Worm (Caenorhabditis elegans) whole organism, late embryonic: ENCODE measurements around the gene F27E5.8.

ENCODE experiments used
- C38D4.7 ChIP-seq: fragments of 200-800 bp; sonication (Bioruptor generic); optimal IDR thresholded peaks from 2 replicates; lab custom pipeline; 2018; ENCODE audit warnings: mild to moderate bottlenecking, missing genetic modification characterization, moderate library complexity, missing compliant biosample characterization
- F13H6.1 ChIP-seq: sonication (generic microtip); optimal IDR thresholded peaks from 2 replicates; lab custom pipeline; 2016; ENCODE audit warnings: missing genetic modification characterization, missing compliant biosample characterization
- T23F11.4 ChIP-seq: fragments of 200-800 bp; sonication (Bioruptor generic); optimal IDR thresholded peaks from 2 replicates; lab custom pipeline; 2018; ENCODE audit warnings: mild to moderate bottlenecking, missing genetic modification characterization, missing compliant biosample characterization
- ahr-1 ChIP-seq: sonication (generic microtip); optimal IDR thresholded peaks from 2 replicates; lab custom pipeline; 2016; ENCODE audit warnings: missing genetic modification characterization, missing compliant biosample characterization
- ama-1 ChIP-seq: fragments of 150-350 bp; optimal IDR thresholded peaks from 2 replicates; lab custom pipeline; 2014
- ceh-18 ChIP-seq: sonication (generic microtip); optimal IDR thresholded peaks from 2 replicates; lab custom pipeline; 2016; ENCODE audit warnings: missing genetic modification characterization, missing compliant biosample characterization
- ceh-22 ChIP-seq: sonication (generic microtip); optimal IDR thresholded peaks from 2 replicates; lab custom pipeline; 2017; ENCODE audit warnings: missing biosample characterization, missing genetic modification characterization
- ceh-24 ChIP-seq: sonication (generic microtip); optimal IDR thresholded peaks from 2 replicates; lab custom pipeline; 2016; ENCODE audit warnings: mild to moderate bottlenecking, missing genetic modification characterization, missing compliant biosample characterization
- ceh-30 ChIP-seq: fragments of 150-350 bp; optimal IDR thresholded peaks from 2 replicates; lab custom pipeline; 2014; ENCODE audit warnings: missing biosample characterization, missing genetic modification characterization
- ceh-31 ChIP-seq: sonication (generic microtip); optimal IDR thresholded peaks from 2 replicates; lab custom pipeline; 2016; ENCODE audit warnings: missing genetic modification characterization, missing compliant biosample characterization
- ceh-48 ChIP-seq: sonication (generic microtip); optimal IDR thresholded peaks from 2 replicates; lab custom pipeline; 2016; ENCODE audit warnings: missing genetic modification characterization, inconsistent platforms, missing compliant biosample characterization
- ceh-6 ChIP-seq: fragments of 200-800 bp; sonication (Bioruptor generic); optimal IDR thresholded peaks from 2 replicates; lab custom pipeline; 2018; ENCODE audit warnings: mild to moderate bottlenecking, missing genetic modification characterization, missing compliant biosample characterization
- ceh-9 ChIP-seq: sonication (generic microtip); optimal IDR thresholded peaks from 2 replicates; lab custom pipeline; 2016; ENCODE audit warnings: mild to moderate bottlenecking, missing genetic modification characterization, inconsistent platforms, missing compliant biosample characterization
- che-1 ChIP-seq: sonication (generic microtip); optimal IDR thresholded peaks from 2 replicates; lab custom pipeline; 2016; ENCODE audit warnings: mild to moderate bottlenecking, missing genetic modification characterization, missing compliant biosample characterization
- dve-1 ChIP-seq: sonication (generic microtip); optimal IDR thresholded peaks from 2 replicates; lab custom pipeline; 2017; ENCODE audit warnings: antibody characterized with exemption, mild to moderate bottlenecking, missing genetic modification characterization, missing compliant biosample characterization
- elt-2 ChIP-seq: sonication (generic microtip); optimal IDR thresholded peaks from 2 replicates; lab custom pipeline; 2016; ENCODE audit warnings: missing genetic modification reagents, missing genetic modification characterization, missing compliant biosample characterization
- elt-4 ChIP-seq: sonication (generic microtip); optimal IDR thresholded peaks from 2 replicates; lab custom pipeline; 2016; ENCODE audit warnings: missing genetic modification characterization, missing compliant biosample characterization
- ets-4 ChIP-seq: sonication (generic microtip); optimal IDR thresholded peaks from 2 replicates; lab custom pipeline; 2016; ENCODE audit warnings: missing genetic modification characterization, missing compliant biosample characterization
- fkh-6 ChIP-seq: sonication (generic microtip); optimal IDR thresholded peaks from 2 replicates; lab custom pipeline; 2016; ENCODE audit warnings: missing genetic modification characterization, missing compliant biosample characterization
- hlh-13 ChIP-seq: fragments of 200-800 bp; sonication (Bioruptor generic); optimal IDR thresholded peaks from 2 replicates; lab custom pipeline; 2018; ENCODE audit warnings: mild to moderate bottlenecking, missing genetic modification characterization, missing compliant biosample characterization
- hlh-30 ChIP-seq: sonication (generic microtip); optimal IDR thresholded peaks from 2 replicates; lab custom pipeline; 2017; ENCODE audit warnings: antibody characterized with exemption, missing genetic modification characterization, missing compliant biosample characterization; ENCODE audit not compliant: insufficient read depth
- hlh-8 ChIP-seq: sonication (generic microtip); optimal IDR thresholded peaks from 2 replicates; lab custom pipeline; 2016; ENCODE audit warnings: missing genotype, missing genetic modification characterization, missing compliant biosample characterization
- lim-6 ChIP-seq: sonication (generic microtip); optimal IDR thresholded peaks from 2 replicates; lab custom pipeline; 2016; ENCODE audit warnings: missing genetic modification characterization, missing compliant biosample characterization
- mec-3 ChIP-seq: sonication (generic microtip); optimal IDR thresholded peaks from 2 replicates; lab custom pipeline; 2016; ENCODE audit warnings: borderline replicate concordance, missing genetic modification characterization, missing compliant biosample characterization
- nfya-1 ChIP-seq: sonication (generic microtip); optimal IDR thresholded peaks from 2 replicates; lab custom pipeline; 2017; ENCODE audit warnings: missing genetic modification characterization, mild to moderate bottlenecking, missing compliant biosample characterization, antibody characterized with exemption, moderate library complexity
- nhr-11 ChIP-seq: fragments of 150-350 bp; optimal IDR thresholded peaks from 2 replicates; lab custom pipeline; 2014; ENCODE audit warnings: missing biosample characterization, missing genetic modification characterization
- nhr-232 ChIP-seq: sonication (generic microtip); optimal IDR thresholded peaks from 2 replicates; lab custom pipeline; 2016; ENCODE audit warnings: missing genetic modification characterization, missing compliant biosample characterization
- odd-2 ChIP-seq: sonication (generic microtip); optimal IDR thresholded peaks from 2 replicates; lab custom pipeline; 2017; ENCODE audit warnings: antibody characterized with exemption, mild to moderate bottlenecking, missing genetic modification characterization, missing compliant biosample characterization
- pax-1 ChIP-seq: fragments of 150-350 bp; optimal IDR thresholded peaks from 2 replicates; lab custom pipeline; 2014; ENCODE audit warnings: missing biosample characterization, missing genetic modification characterization
- pha-4 ChIP-seq: fragments of 150-350 bp; optimal IDR thresholded peaks from 2 replicates; lab custom pipeline; 2018; ENCODE audit warnings: missing biosample characterization, missing genetic modification reagents, missing genetic modification characterization
- pqm-1 ChIP-seq: sonication (generic microtip); optimal IDR thresholded peaks from 2 replicates; lab custom pipeline; 2016; ENCODE audit warnings: missing genetic modification characterization, missing compliant biosample characterization
- ref-2 ChIP-seq: sonication (generic microtip); optimal IDR thresholded peaks from 2 replicates; lab custom pipeline; 2016; ENCODE audit warnings: missing genetic modification characterization, missing compliant biosample characterization
- sdc-2 ChIP-seq: sonication (generic microtip); optimal IDR thresholded peaks from 2 replicates; lab custom pipeline; 2016; ENCODE audit warnings: missing genotype, missing genetic modification characterization, missing compliant biosample characterization
- tbx-7 ChIP-seq: sonication (generic microtip); optimal IDR thresholded peaks from 2 replicates; lab custom pipeline; 2016; ENCODE audit warnings: missing genotype, missing genetic modification characterization, missing compliant biosample characterization
- ttx-3 ChIP-seq: sonication (generic microtip); optimal IDR thresholded peaks from 2 replicates; lab custom pipeline; 2016; ENCODE audit warnings: missing genetic modification reagents, missing genetic modification characterization, missing compliant biosample characterization
- unc-3 ChIP-seq, 2 experiments: fragments of 200-800 bp in 1 of 2; sonication (Bioruptor generic) in 1 of 2; sonication (generic microtip) in 1 of 2; conservative IDR thresholded peaks in 1 of 2; optimal IDR thresholded peaks in 1 of 2; 2 replicates each; pipeline versions ENCODE4 v1.3.6 to Lab custom; 2016 to 2022; ENCODE audit warnings: missing compliant biosample characterization in 2 of 2, missing genetic modification characterization in 2 of 2, missing genetic modification reagents in 1 of 2
- unc-42 ChIP-seq: sonication (generic microtip); optimal IDR thresholded peaks from 2 replicates; lab custom pipeline; 2016; ENCODE audit warnings: missing genotype, missing genetic modification characterization, missing compliant biosample characterization
- unc-55 ChIP-seq: sonication (generic microtip); optimal IDR thresholded peaks from 2 replicates; lab custom pipeline; 2017; ENCODE audit warnings: missing biosample characterization, missing genetic modification reagents, missing genetic modification characterization
- zip-5 ChIP-seq: sonication (generic microtip); optimal IDR thresholded peaks from 2 replicates; lab custom pipeline; 2016; ENCODE audit warnings: missing genetic modification characterization, missing compliant biosample characterization
- ztf-16 ChIP-seq: sonication (generic microtip); optimal IDR thresholded peaks from 2 replicates; lab custom pipeline; 2017; ENCODE audit warnings: missing genetic modification characterization, missing compliant biosample characterization

F27E5.8 gene

DNA sequence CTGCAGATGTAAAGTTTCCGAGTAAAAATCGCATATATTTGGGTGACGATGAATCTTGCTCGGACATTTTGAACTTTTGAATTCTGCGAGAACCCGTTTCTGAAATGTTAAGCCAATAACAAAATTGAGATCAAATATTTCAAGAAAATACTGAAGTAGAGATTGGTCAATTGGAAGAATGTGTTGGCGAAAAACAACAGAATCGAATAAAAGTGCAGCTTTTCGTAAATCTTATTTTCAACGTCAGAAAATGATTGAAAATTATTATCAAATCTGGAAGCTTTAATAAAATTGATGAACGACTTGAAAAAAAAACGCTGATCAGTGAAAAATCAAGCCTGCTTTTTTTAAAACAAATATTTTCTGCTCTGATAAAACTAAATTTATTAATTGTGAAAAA lies at the start of gene F27E5.8:
TSS of gene F27E5.8 (minus strand) at position 101 of the 400 bp plus-strand sequence.
- TF ChIP-seq nhr-11: no peak
- no peak for TF ChIP-seq pqm-1 (tag; lab: Kevin White, UChicago)
- TF ChIP-seq fkh-6: no peak
- TF ChIP-seq ceh-30 (tag; lab: Kevin White, UChicago): no peak
- TF ChIP-seq elt-4: no peak
- TF ChIP-seq sdc-2 (tag; lab: Kevin White, UChicago): no peak
- no peak for TF ChIP-seq ahr-1 (tag; lab: Kevin White, UChicago)

DNA sequence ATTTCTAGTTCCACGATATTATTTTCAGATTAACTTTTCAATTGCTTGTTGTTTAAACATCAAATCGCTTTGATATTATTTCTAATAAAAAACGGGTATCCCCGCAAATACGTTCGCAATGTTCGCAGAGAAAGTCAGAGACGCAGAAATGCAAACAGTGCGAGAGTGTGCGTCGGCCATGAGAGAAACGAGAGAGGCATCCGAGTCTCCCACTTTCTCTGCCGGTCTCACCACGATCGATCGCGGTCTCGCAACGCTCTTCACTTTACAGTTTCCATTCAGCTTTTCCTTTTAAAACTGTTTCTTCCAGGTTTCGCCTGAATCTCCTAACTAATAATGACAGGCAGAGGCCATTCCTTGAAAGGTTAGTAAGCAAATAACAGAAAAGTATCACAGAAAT lies 47.0 kb upstream of the F27E5.8 start, which contains the start of gene F33H1.4:
TSS of gene F33H1.4 (plus strand) at position 311 of the 400 bp plus-strand sequence.
- TF ChIP-seq ceh-22 (tag; lab: Kevin White, UChicago) (no peak), ama-1 (peak; percentile 22), ceh-31 (tag; lab: Kevin White, UChicago) (peak; percentile 19), elt-4 (no peak), nfya-1 (tag; lab: Kevin White, UChicago) (no peak), ztf-16 (tag; lab: Kevin White, UChicago) (no peak), ceh-9 (tag; lab: Kevin White, UChicago) (no peak), unc-55 (GFP tag; lab: Kevin White, UChicago) (peak; percentile 60), ceh-48 (tag; lab: Kevin White, UChicago) (peak; percentile 57), ceh-24 (no peak)

DNA sequence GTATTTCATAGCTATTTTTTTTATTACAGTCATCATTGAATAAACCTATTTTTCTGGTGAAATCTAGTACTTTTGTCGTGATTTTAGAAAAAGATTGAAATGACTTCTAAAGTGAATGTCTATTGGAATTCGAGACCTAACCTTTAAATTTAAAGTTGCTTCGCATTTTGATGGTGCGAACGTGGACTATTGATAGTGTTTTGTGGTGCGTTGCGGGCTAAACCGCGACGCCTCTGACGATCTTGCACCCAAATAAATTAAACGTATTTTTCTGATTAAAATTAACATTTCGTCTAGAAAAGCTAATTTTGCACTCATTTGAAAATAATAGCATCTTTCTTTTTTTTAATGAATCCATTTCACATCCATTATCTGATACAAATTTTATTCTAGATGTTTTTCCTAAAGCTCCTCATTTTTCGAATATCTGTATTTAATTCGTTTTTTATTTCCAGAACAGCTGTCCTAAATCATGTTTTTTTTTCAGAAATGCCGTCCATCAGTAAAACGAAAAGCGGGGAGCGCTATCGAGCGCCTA lies 45.2 kb upstream of the F27E5.8 start, which contains the start of gene wbp-11:
TSS of gene wbp-11 (plus strand) at position 488 of the 538 bp plus-strand sequence.
- TF ChIP-seq pha-4 (tag; lab: Kevin White, UChicago) (no peak), ceh-18 (no peak), ceh-31 (tag; lab: Kevin White, UChicago) (no peak), unc-42 (peak; percentile 46), ref-2 (tag; lab: Kevin White, UChicago) (no peak)
- TF ChIP-seq, all 69 proteins: peak for 1

ce11 chrII:10170837-10171318 lies 43.6 kb upstream of the F27E5.8 start, which contains the start of gene gpd-4:
Gene gpd-4, plus strand, starts transcription at chrII:10171268.
- TF ChIP-seq zip-5 (tag; lab: Kevin White, UChicago): no peak
- no peak for TF ChIP-seq lim-6 (tag; lab: Kevin White, UChicago)
- TF ChIP-seq F13H6.1 (tag; lab: Kevin White, UChicago): no peak
- TF ChIP-seq fkh-6: no peak
- no peak for TF ChIP-seq ceh-9 (tag; lab: Kevin White, UChicago)
- TF ChIP-seq C38D4.7 (GFP tag; lab: Kevin White, UChicago): no peak
- no peak for TF ChIP-seq tbx-7 (tag; lab: Kevin White, UChicago)
- no peak for TF ChIP-seq odd-2
- no peak for TF ChIP-seq hlh-8 (tag; lab: Kevin White, UChicago)
- no peak for TF ChIP-seq nhr-11
- TF ChIP-seq ets-4 (tag; lab: Kevin White, UChicago): no peak
- no peak for TF ChIP-seq mec-3 (tag; lab: Kevin White, UChicago)
- no peak for TF ChIP-seq che-1 (tag; lab: Kevin White, UChicago)
- TF ChIP-seq nfya-1 (tag; lab: Kevin White, UChicago): no peak
- TF ChIP-seq ceh-31 (tag; lab: Kevin White, UChicago): no peak
- no peak for TF ChIP-seq pqm-1 (tag; lab: Kevin White, UChicago)
- TF ChIP-seq sdc-2 (tag; lab: Kevin White, UChicago): no peak
- TF ChIP-seq elt-2 (tag; lab: Kevin White, UChicago): no peak

DNA sequence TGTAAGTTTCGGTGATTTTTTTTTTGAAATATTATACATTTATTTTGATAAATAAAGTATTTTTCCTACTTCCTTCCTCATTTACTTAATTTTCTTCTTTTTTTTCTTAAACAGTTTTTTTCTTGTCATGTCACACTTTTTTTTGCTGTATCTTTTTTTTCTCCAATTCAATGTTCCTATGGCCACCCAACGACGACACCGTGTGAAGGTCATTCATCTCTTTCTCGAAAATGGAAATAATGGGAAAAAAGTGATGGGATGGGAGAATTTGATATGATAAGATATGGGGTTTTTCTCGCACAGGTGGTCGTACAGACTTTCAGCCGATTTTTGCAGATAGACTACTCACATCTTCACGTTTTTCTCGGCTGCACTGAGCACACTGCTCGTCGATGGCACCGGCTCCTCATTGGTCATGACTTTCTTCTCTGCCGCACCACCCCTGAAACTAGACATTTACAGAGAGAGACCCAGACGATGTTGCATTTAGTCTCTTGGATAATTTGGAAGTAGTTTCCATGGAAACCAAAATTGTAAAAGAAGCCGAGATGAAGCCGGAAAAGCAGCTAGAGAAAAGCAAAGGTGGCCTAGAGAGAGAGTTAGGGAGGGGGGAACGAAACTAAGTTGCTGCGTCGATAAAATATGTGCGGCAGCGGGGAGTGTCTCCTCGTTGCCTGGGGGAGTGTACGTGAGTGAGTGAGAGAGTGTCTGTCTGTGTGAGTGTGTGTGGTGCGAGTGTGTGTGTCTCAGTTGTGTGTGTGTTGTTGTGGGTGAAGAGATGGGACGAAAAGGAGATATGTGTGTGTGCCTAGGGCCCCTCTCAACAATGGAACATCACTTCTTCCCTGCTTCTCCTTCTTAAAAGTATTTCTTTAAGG lies 41.9 kb upstream of the F27E5.8 start, which contains the start of gene daf-19:
TSS of gene daf-19 (minus strand) at position 442 of the 878 bp plus-strand sequence.
- TF ChIP-seq dve-1 (tag; lab: Kevin White, UChicago) (peak; percentile 55), nhr-232 (tag; lab: Kevin White, UChicago) (no peak), hlh-30 (tag; lab: Kevin White, UChicago) (no peak), ttx-3 (tag; lab: Kevin White, UChicago) (no peak), ceh-18 (peak; percentile 87), ceh-6 (no peak), ceh-22 (tag; lab: Kevin White, UChicago) (no peak), hlh-8 (tag; lab: Kevin White, UChicago) (peak; percentile 74), ztf-16 (tag; lab: Kevin White, UChicago) (peak; percentile 37), pax-1 (tag; lab: Kevin White, UChicago) (no peak), fkh-6 (peak; percentile 75), unc-3 (GFP tag; conservative IDR thresholded peaks at IDR 0.05; lab: Robert Waterston, UW) (0 out of 2 replicates have a peak, but pooled peaks have one; percentile 8), unc-3 (tag; optimal IDR thresholded peaks at IDR 0.05; lab: Kevin White, UChicago) (no peak), elt-2 (tag; lab: Kevin White, UChicago) (peak; percentile 30), lim-6 (tag; lab: Kevin White, UChicago) (no peak), T23F11.4 (GFP tag; lab: Kevin White, UChicago) (peak; percentile 69), hlh-13 (peak; percentile 45)
